Worm (Caenorhabditis elegans) whole organism, midembryonic: Measurements from ENCODE around the gene C18A3.10.

ENCODE experiments used
- T22C8.4 ChIP-seq: fragments of 200-800 bp; sonication (Bioruptor generic); IDR thresholded peaks from 2 replicates; pipeline ENCODE4 v1.3.6; 2022; ENCODE audit warnings: missing genetic modification characterization, missing compliant biosample characterization
- cog-1 ChIP-seq: sonication (generic microtip); optimal IDR thresholded peaks from 2 replicates; lab custom pipeline; 2016; ENCODE audit warnings: missing genetic modification characterization, missing compliant biosample characterization
- med-1 ChIP-seq: sonication (generic microtip); optimal IDR thresholded peaks from 2 replicates; lab custom pipeline; 2017; ENCODE audit warnings: missing genetic modification characterization, mild to moderate bottlenecking, missing compliant biosample characterization, antibody characterized with exemption, missing genetic modification reagents; ENCODE audit not compliant: insufficient read depth

- TF ChIP-seq med-1 (GFP tag; lab: Kevin White, UChicago) (no peak), T22C8.4 (GFP tag; lab: Robert Waterston, UW) (no peak), cog-1 (no peak)
Measured at ce11 chrII:5749733-5750238, 34.1 kb upstream of the C18A3.10 start, which contains the start of gene ifb-2.
